Worm (Caenorhabditis elegans) whole organism, L2 larva: ENCODE results near the gene mam-4.

Experiments used
- C34F6.9 ChIP-seq: fragments of 150-350 bp; optimal IDR thresholded peaks from 2 replicates; lab custom pipeline; 2014; ENCODE audit warnings: missing biosample characterization, missing genetic modification characterization
- F13H6.1 ChIP-seq: sonication (generic microtip); optimal IDR thresholded peaks from 2 replicates; lab custom pipeline; 2016; ENCODE audit warnings: missing genetic modification characterization, missing compliant biosample characterization
- Y55F3AM.14 ChIP-seq: fragments of 200-800 bp; sonication (Bioruptor generic); optimal IDR thresholded peaks from 2 replicates; lab custom pipeline; 2018; ENCODE audit warnings: mild to moderate bottlenecking, missing genetic modification characterization, missing compliant biosample characterization
- ZK546.5 ChIP-seq: sonication (generic microtip); optimal IDR thresholded peaks from 2 replicates; lab custom pipeline; 2017; ENCODE audit warnings: missing biosample characterization, missing genetic modification characterization
- alr-1 ChIP-seq: fragments of 150-350 bp; optimal IDR thresholded peaks from 2 replicates; lab custom pipeline; 2014; ENCODE audit warnings: missing biosample characterization, missing genetic modification characterization
- aly-2 ChIP-seq: fragments of 150-350 bp; optimal IDR thresholded peaks from 2 replicates; lab custom pipeline; 2014; ENCODE audit warnings: missing biosample characterization, missing genetic modification characterization
- blmp-1 ChIP-seq: sonication (generic microtip); optimal IDR thresholded peaks from 2 replicates; lab custom pipeline; 2017; ENCODE audit warnings: missing genetic modification characterization, mild to moderate bottlenecking, missing compliant biosample characterization, antibody characterized with exemption, moderate library complexity; ENCODE audit not compliant: insufficient read depth
- ceh-16 ChIP-seq: fragments of 150-350 bp; optimal IDR thresholded peaks from 2 replicates; lab custom pipeline; 2014; ENCODE audit warnings: missing biosample characterization, missing genetic modification characterization
- crh-2 ChIP-seq: sonication (generic microtip); optimal IDR thresholded peaks from 2 replicates; lab custom pipeline; 2017; ENCODE audit warnings: missing biosample characterization, missing genetic modification characterization
- dmd-4 ChIP-seq: sonication (generic microtip); optimal IDR thresholded peaks from 2 replicates; lab custom pipeline; 2017; ENCODE audit warnings: missing biosample characterization, missing genetic modification characterization
- egl-27 ChIP-seq: sonication (generic microtip); optimal IDR thresholded peaks from 3 replicates; lab custom pipeline; 2017; ENCODE audit warnings: missing biosample characterization, missing genetic modification reagents, missing genetic modification characterization
- elt-3 ChIP-seq: sonication (generic microtip); optimal IDR thresholded peaks from 2 replicates; lab custom pipeline; 2017; ENCODE audit warnings: missing biosample characterization, missing genetic modification characterization
- fos-1 ChIP-seq: fragments of 150-350 bp; optimal IDR thresholded peaks from 2 replicates; lab custom pipeline; 2014; ENCODE audit warnings: missing biosample characterization, missing genetic modification characterization
- lin-11 ChIP-seq: fragments of 150-350 bp; sonication (generic microtip); optimal IDR thresholded peaks from 2 replicates; lab custom pipeline; 2014; ENCODE audit warnings: missing biosample characterization, missing genetic modification characterization, inconsistent platforms, mixed read lengths
- lin-13 ChIP-seq: fragments of 150-350 bp; optimal IDR thresholded peaks from 2 replicates; lab custom pipeline; 2014; ENCODE audit warnings: missing biosample characterization, missing genetic modification reagents, missing genetic modification characterization
- lin-39 ChIP-seq: fragments of 150-350 bp; optimal IDR thresholded peaks from 2 replicates; lab custom pipeline; 2014; ENCODE audit warnings: missing biosample characterization, missing genetic modification reagents, missing genetic modification characterization
- lsy-2 ChIP-seq, 2 experiments: fragments of 150-350 bp in 1 of 2; sonication (generic microtip) in 1 of 2; optimal IDR thresholded peaks; 2 replicates each; lab custom pipeline; 2014 to 2017; ENCODE audit warnings: missing biosample characterization in 2 of 2, missing genetic modification characterization in 2 of 2
- mdl-1 ChIP-seq, 2 experiments: fragments of 150-350 bp in 1 of 2; sonication (generic microtip) in 1 of 2; optimal IDR thresholded peaks; 2 replicates each; lab custom pipeline; 2017; ENCODE audit warnings: missing biosample characterization in 2 of 2, missing genetic modification characterization in 2 of 2
- nhr-12 ChIP-seq: fragments of 150-350 bp; optimal IDR thresholded peaks from 2 replicates; lab custom pipeline; 2014; ENCODE audit warnings: missing biosample characterization, missing genetic modification characterization
- nhr-25 ChIP-seq: fragments of 150-350 bp; sonication (generic microtip); optimal IDR thresholded peaks from 3 replicates; lab custom pipeline; 2014; ENCODE audit warnings: missing biosample characterization, missing genetic modification characterization
- nhr-6 ChIP-seq: fragments of 150-350 bp; optimal IDR thresholded peaks from 2 replicates; lab custom pipeline; 2014; ENCODE audit warnings: missing biosample characterization, missing genetic modification characterization
- nhr-77 ChIP-seq: fragments of 150-350 bp; optimal IDR thresholded peaks from 2 replicates; lab custom pipeline; 2014; ENCODE audit warnings: missing biosample characterization, missing genetic modification characterization
- peb-1 ChIP-seq: fragments of 150-350 bp; optimal IDR thresholded peaks from 2 replicates; lab custom pipeline; 2014; ENCODE audit warnings: missing biosample characterization, missing genetic modification characterization
- sem-4 ChIP-seq: fragments of 150-350 bp; optimal IDR thresholded peaks from 2 replicates; lab custom pipeline; 2014; ENCODE audit warnings: missing biosample characterization, missing genetic modification reagents, missing genetic modification characterization
- skn-1 ChIP-seq: sonication (generic microtip); optimal IDR thresholded peaks from 2 replicates; lab custom pipeline; 2017; ENCODE audit warnings: missing biosample characterization, missing genetic modification characterization
- sma-3 ChIP-seq: sonication (generic microtip); optimal IDR thresholded peaks from 2 replicates; lab custom pipeline; 2016; ENCODE audit warnings: missing genetic modification reagents, missing genetic modification characterization, missing compliant biosample characterization
- sma-9 ChIP-seq, 2 experiments: fragments of 150-350 bp in 1 of 2; sonication (generic microtip) in 1 of 2; optimal IDR thresholded peaks; 2 replicates each; lab custom pipeline; 2014 to 2016; ENCODE audit warnings: missing genetic modification characterization in 2 of 2, mild to moderate bottlenecking in 1 of 2, missing biosample characterization in 1 of 2, missing compliant biosample characterization in 1 of 2, missing genetic modification reagents in 1 of 2, moderate library complexity in 1 of 2
- snpc-4 ChIP-seq: fragments of 150-350 bp; optimal IDR thresholded peaks from 2 replicates; lab custom pipeline; 2014; ENCODE audit warnings: missing biosample characterization, missing genetic modification characterization
- unc-55 ChIP-seq: fragments of 150-350 bp; sonication (generic microtip); optimal IDR thresholded peaks from 3 replicates; lab custom pipeline; 2014; ENCODE audit warnings: missing biosample characterization, missing genetic modification reagents, missing genetic modification characterization
- unc-62 ChIP-seq: fragments of 150-350 bp; optimal IDR thresholded peaks from 2 replicates; lab custom pipeline; 2014; ENCODE audit warnings: missing biosample characterization, missing genetic modification reagents, missing genetic modification characterization
- ztf-1 ChIP-seq: fragments of 200-800 bp; sonication (Bioruptor generic); conservative IDR thresholded peaks from 2 replicates; pipeline ENCODE4 v1.3.6; 2022; ENCODE audit warnings: missing genetic modification characterization, missing compliant biosample characterization
- ztf-11 ChIP-seq: sonication (generic microtip); optimal IDR thresholded peaks from 2 replicates; lab custom pipeline; 2017; ENCODE audit warnings: missing biosample characterization, missing genetic modification characterization
- ztf-4 ChIP-seq: fragments of 150-350 bp; optimal IDR thresholded peaks from 2 replicates; lab custom pipeline; 2014; ENCODE audit warnings: missing biosample characterization, missing genetic modification characterization

The mam-4 gene

ce11 chrV:11268791-11269190 lies 20.8 kb downstream of the mam-4 start, which contains the start of gene str-115:
Gene str-115 (plus strand): TSS chrV:11269091.
- TF ChIP-seq aly-2 (tag; lab: Kevin White, UChicago) (no peak), unc-62 (GFP tag; lab: Kevin White, UChicago) (no peak), nhr-6 (tag; lab: Kevin White, UChicago) (no peak), nhr-25 (no peak), alr-1 (no peak), lin-13 (GFP tag; lab: Kevin White, UChicago) (no peak), sma-3 (GFP tag; lab: Kevin White, UChicago) (no peak), crh-2 (tag; lab: Kevin White, UChicago) (no peak)

ce11 chrV:11271051-11271450 lies 23.1 kb downstream of the mam-4 start, which contains the start of gene clec-222:
Gene clec-222 (plus strand): TSS chrV:11271351.
- no peak for TF ChIP-seq ceh-16 (tag; lab: Kevin White, UChicago)
- no peak for TF ChIP-seq elt-3 (tag; lab: Kevin White, UChicago)
- TF ChIP-seq lsy-2 (tag; optimal IDR thresholded peaks at IDR 0.05; lab: Kevin White, UChicago), result no peak
- TF ChIP-seq unc-55 (GFP tag; lab: Kevin White, UChicago), result no peak
- TF ChIP-seq aly-2 (tag; lab: Kevin White, UChicago), result no peak
- TF ChIP-seq F13H6.1, result no peak
- TF ChIP-seq C34F6.9 (tag; lab: Kevin White, UChicago), result no peak
- no peak for TF ChIP-seq ztf-4 (tag; lab: Kevin White, UChicago)
- TF ChIP-seq crh-2 (tag; lab: Kevin White, UChicago), result no peak
- TF ChIP-seq unc-62 (GFP tag; lab: Kevin White, UChicago), result no peak
- no peak for TF ChIP-seq lin-11 (tag; lab: Kevin White, UChicago)
- no peak for TF ChIP-seq sma-9 (GFP tag; optimal IDR thresholded peaks at IDR 0.05; lab: Kevin White, UChicago)
- TF ChIP-seq sma-9 (tag; optimal IDR thresholded peaks at IDR 0.05; lab: Kevin White, UChicago), result no peak
- TF ChIP-seq nhr-77 (tag; lab: Kevin White, UChicago), result no peak
- TF ChIP-seq sem-4 (tag; lab: Kevin White, UChicago), result no peak
- no peak for TF ChIP-seq nhr-6 (tag; lab: Kevin White, UChicago)
- TF ChIP-seq skn-1 (tag; lab: Kevin White, UChicago), result no peak
- TF ChIP-seq, all 48 proteins: peak for 0

- no peak for TF ChIP-seq Y55F3AM.14 (GFP tag; lab: Kevin White, UChicago)
- no peak for TF ChIP-seq lin-39 (tag; lab: Kevin White, UChicago)
- no peak for TF ChIP-seq F13H6.1
- TF ChIP-seq ztf-11 (tag; lab: Kevin White, UChicago), result no peak
- TF ChIP-seq ztf-4 (tag; lab: Kevin White, UChicago), result no peak
- no peak for TF ChIP-seq ZK546.5 (tag; lab: Kevin White, UChicago)
- TF ChIP-seq dmd-4, result no peak
- TF ChIP-seq nhr-25, result no peak
- no peak for TF ChIP-seq peb-1
- TF ChIP-seq snpc-4 (tag; lab: Kevin White, UChicago), result no peak
- no peak for TF ChIP-seq mdl-1 (tag; optimal IDR thresholded peaks at IDR 0.05; lab: Kevin White, UChicago)
- TF ChIP-seq ztf-1 (GFP tag; lab: Robert Waterston, UW), result no peak
- no peak for TF ChIP-seq lin-11 (tag; lab: Kevin White, UChicago)
- no peak for TF ChIP-seq aly-2 (tag; lab: Kevin White, UChicago)
- TF ChIP-seq egl-27, result no peak
- TF ChIP-seq, all 48 proteins: peak for 0
Measured at ce11 chrV:11272848-11273247, 24.9 kb downstream of the mam-4 start, which contains the start of gene clec-223. Gene clec-223 (plus strand): TSS chrV:11273148.

ce11 chrV:11279564-11279963 lies 31.6 kb downstream of the mam-4 start:
- TF ChIP-seq skn-1 (tag; lab: Kevin White, UChicago) (no peak), nhr-12 (tag; lab: Kevin White, UChicago) (no peak), ceh-16 (tag; lab: Kevin White, UChicago) (no peak), lin-13 (GFP tag; lab: Kevin White, UChicago) (no peak), ztf-11 (tag; lab: Kevin White, UChicago) (no peak), fos-1 (no peak), blmp-1 (tag; lab: Kevin White, UChicago) (no peak), lin-39 (tag; lab: Kevin White, UChicago) (no peak)
